Worm (Caenorhabditis elegans): Measurements from ENCODE around the gene H04J21.1.
A peak's percentile ranks its signal among the peaks of the same experiment; 100 is the strongest.

H04J21.1 gene

ce11 chrIII:2371864-2372263 lies at the start of gene H04J21.1:
H04J21.1 (minus strand) TSS chrIII:2371964.
- TF ChIP-seq unc-42 (tag; optimal IDR thresholded peaks at IDR 0.05) (no peak), rnt-1 (tag; optimal IDR thresholded peaks at IDR 0.05) (no peak), fkh-10 (GFP tag; optimal IDR thresholded peaks at IDR 0.05) (no peak), ceh-2 (tag; optimal IDR thresholded peaks at IDR 0.05) (no peak), pha-2 (tag; optimal IDR thresholded peaks at IDR 0.05) (no peak), eyg-1 (tag; optimal IDR thresholded peaks at IDR 0.05) (no peak), ceh-45 (GFP tag; IDR thresholded peaks at IDR 0.05) (no peak), dve-1 (tag; optimal IDR thresholded peaks at IDR 0.05) (no peak), nfya-1 (tag; optimal IDR thresholded peaks at IDR 0.05) (no peak), elt-4 (tag; optimal IDR thresholded peaks at IDR 0.05) (no peak), lim-6 (tag; optimal IDR thresholded peaks at IDR 0.05) (no peak), lin-11 (tag; optimal IDR thresholded peaks at IDR 0.05) (no peak), ref-2 (tag; optimal IDR thresholded peaks at IDR 0.05) (no peak), sox-4 (tag; optimal IDR thresholded peaks at IDR 0.05) (no peak), pax-1 (tag; optimal IDR thresholded peaks at IDR 0.05) (no peak), pat-9 (tag; optimal IDR thresholded peaks at IDR 0.05) (no peak), madf-2 (tag; optimal IDR thresholded peaks at IDR 0.05) (no peak), hlh-8 (tag; optimal IDR thresholded peaks at IDR 0.05) (no peak)

ce11 chrIII:2421226-2421625 lies 49.5 kb upstream of the H04J21.1 start:
- TF ChIP-seq tbx-7 (tag; optimal IDR thresholded peaks at IDR 0.05) (no peak), K02D7.2 (tag; optimal IDR thresholded peaks at IDR 0.05) (no peak)

ce11 chrIII:2419504-2419903 lies 47.7 kb upstream of the H04J21.1 start:
- TF ChIP-seq F13H6.1 (tag; optimal IDR thresholded peaks at IDR 0.05) (no peak), pag-3 (tag; optimal IDR thresholded peaks at IDR 0.05; ENCODE audit: borderline replicate concordance) (no peak), ceh-45 (GFP tag; IDR thresholded peaks at IDR 0.05) (no peak), ztf-16 (tag; optimal IDR thresholded peaks at IDR 0.05) (no peak), ceh-48 (tag; optimal IDR thresholded peaks at IDR 0.05) (peak; percentile 59), elt-2 (tag; optimal IDR thresholded peaks at IDR 0.05) (no peak), fkh-6 (tag; optimal IDR thresholded peaks at IDR 0.05) (no peak)

ce11 chrIII:2418981-2419380 lies 47.2 kb upstream of the H04J21.1 start:
- TF ChIP-seq ztf-16 (tag; optimal IDR thresholded peaks at IDR 0.05) (no peak), mec-3 (tag; optimal IDR thresholded peaks at IDR 0.05; ENCODE audit: borderline replicate concordance) (no peak), fax-1 (tag; optimal IDR thresholded peaks at IDR 0.05) (no peak), rnt-1 (tag; optimal IDR thresholded peaks at IDR 0.05) (no peak), ceh-24 (tag; optimal IDR thresholded peaks at IDR 0.05) (no peak), sox-2 (GFP tag; IDR thresholded peaks at IDR 0.05) (no peak), C08G9.2 (tag; optimal IDR thresholded peaks at IDR 0.05) (no peak), ceh-2 (tag; optimal IDR thresholded peaks at IDR 0.05) (no peak), ets-4 (tag; optimal IDR thresholded peaks at IDR 0.05) (no peak), lim-6 (tag; optimal IDR thresholded peaks at IDR 0.05) (no peak), pha-2 (tag; optimal IDR thresholded peaks at IDR 0.05) (no peak), fkh-10 (GFP tag; optimal IDR thresholded peaks at IDR 0.05) (no peak), pqm-1 (tag; optimal IDR thresholded peaks at IDR 0.05) (no peak), pag-3 (tag; optimal IDR thresholded peaks at IDR 0.05; ENCODE audit: borderline replicate concordance) (no peak), pax-1 (tag; optimal IDR thresholded peaks at IDR 0.05) (no peak), unc-86 (tag; optimal IDR thresholded peaks at IDR 0.05) (no peak), hlh-8 (tag; optimal IDR thresholded peaks at IDR 0.05) (no peak), hlh-13 (GFP tag; optimal IDR thresholded peaks at IDR 0.05) (no peak), ceh-31 (tag; optimal IDR thresholded peaks at IDR 0.05) (no peak)
